Fruit fly (Drosophila melanogaster): ENCODE results near the gene Ptpa.

Gene Ptpa

DNA sequence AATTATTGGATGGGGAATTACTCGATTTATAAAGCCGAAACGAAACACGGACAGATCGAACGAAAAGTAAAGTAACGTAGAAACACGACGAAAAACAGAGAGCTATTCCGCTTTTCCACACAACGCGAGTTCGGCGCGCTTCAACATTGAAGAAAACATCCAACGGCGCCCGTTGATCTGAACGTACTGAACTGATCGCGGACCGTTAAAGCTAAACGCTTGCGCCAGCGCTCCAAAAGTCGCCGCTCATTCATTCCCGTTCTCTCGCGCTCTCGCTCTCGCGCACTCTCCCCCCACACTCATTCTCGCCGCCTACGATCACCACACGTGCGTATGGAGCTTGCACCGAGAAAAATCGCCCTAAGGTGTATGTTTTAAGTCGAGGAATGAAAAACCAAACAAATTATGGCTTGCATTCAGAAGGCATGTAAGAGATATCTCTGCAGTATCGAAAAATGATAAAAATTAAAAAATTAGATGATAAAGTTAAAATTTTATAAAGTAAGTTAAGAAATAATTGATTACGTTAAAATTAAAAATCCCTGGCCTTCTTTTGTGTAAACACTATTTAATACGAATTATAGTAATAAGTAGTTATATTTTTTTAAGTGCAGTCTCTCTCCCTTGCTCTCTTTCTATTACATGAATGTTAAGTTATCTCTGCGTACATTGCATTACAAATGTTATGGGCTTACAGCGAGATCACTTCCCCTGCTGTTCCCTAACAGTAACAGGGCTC, 22.0 kb upstream of the Ptpa start, which contains the start of gene E23 (continued):
- TF ChIP-seq kah (GFP tag; optimal IDR thresholded peaks at IDR 0.05) = peak; percentile 94
- peak; percentile 94 for TF ChIP-seq CG4404 (GFP tag; IDR thresholded peaks at IDR 0.05)
- peak; percentile 96 for TF ChIP-seq CG11247 (GFP tag; IDR thresholded peaks at IDR 0.05)
- TF ChIP-seq CG15073 (GFP tag; optimal IDR thresholded peaks at IDR 0.05) = peak; percentile 83
- peak; percentile 96 for TF ChIP-seq C15 (GFP tag; IDR thresholded peaks at IDR 0.05)
- peak; percentile 97 for TF ChIP-seq CG9932 (GFP tag; IDR thresholded peaks at IDR 0.05)
- TF ChIP-seq Oli (tag; optimal IDR thresholded peaks at IDR 0.05) = peak; percentile 99
- TF ChIP-seq pzg (GFP tag; optimal IDR thresholded peaks at IDR 0.05) = peak; percentile 13
- TF ChIP-seq tin (GFP tag; optimal IDR thresholded peaks at IDR 0.05) = peak; percentile 99
- TF ChIP-seq CG8765 (GFP tag; IDR thresholded peaks at IDR 0.05) = peak; percentile 89
- peak; percentile 93 for TF ChIP-seq CG12744 (GFP tag; optimal IDR thresholded peaks at IDR 0.05)
- peak; percentile 78 for TF ChIP-seq Bgb (GFP tag; IDR thresholded peaks at IDR 0.05; ENCODE audit: partially characterized antibody)
- TF ChIP-seq Gug (GFP tag; IDR thresholded peaks at IDR 0.05) = peak; percentile 97
- TF ChIP-seq corto (GFP tag; optimal IDR thresholded peaks at IDR 0.05) = peak; percentile 77
- peak; percentile 92 for TF ChIP-seq CG6654 (GFP tag; optimal IDR thresholded peaks at IDR 0.05)
- peak; percentile 92 for TF ChIP-seq ftz-f1 (GFP tag; optimal IDR thresholded peaks at IDR 0.05)
- TF ChIP-seq knrl (GFP tag; IDR thresholded peaks at IDR 0.05; ENCODE audit: partially characterized antibody) = no peak; the same call in 2 of the 3 replicates
- no peak for TF ChIP-seq hkb (optimal IDR thresholded peaks at IDR 0.05)
- TF ChIP-seq hkb (GFP tag; IDR thresholded peaks at IDR 0.05) = peak; percentile 99
- TF ChIP-seq sens-2 (GFP tag; IDR thresholded peaks at IDR 0.05) = peak; percentile 94
- TF ChIP-seq h (optimal IDR thresholded peaks at IDR 0.05) = no peak
- peak; percentile 99 for TF ChIP-seq croc (GFP tag; conservative IDR thresholded peaks at IDR 0.05)
- peak; percentile 97 for TF ChIP-seq CG14667 (GFP tag; IDR thresholded peaks at IDR 0.05)
- peak; percentile 98 for TF ChIP-seq trh (GFP tag; optimal IDR thresholded peaks at IDR 0.05)
- TF ChIP-seq Poxn (GFP tag; IDR thresholded peaks at IDR 0.05) = peak; percentile 89
- TF ChIP-seq BEAF-32 (GFP tag; optimal IDR thresholded peaks at IDR 0.05) = peak; percentile 17
- peak; percentile 98 for TF ChIP-seq CG14014 (GFP tag; IDR thresholded peaks at IDR 0.05)
- TF ChIP-seq CG17385 (GFP tag; optimal IDR thresholded peaks at IDR 0.05) = peak; percentile 98
- TF ChIP-seq CG1529 (GFP tag; optimal IDR thresholded peaks at IDR 0.05) = peak; percentile 99
- peak; percentile 99 for TF ChIP-seq CG11695 (GFP tag; IDR thresholded peaks at IDR 0.05)
- peak; percentile 83 for TF ChIP-seq CG7271 (tag; optimal IDR thresholded peaks at IDR 0.05)
- no peak; the same call in 2 of the 3 replicates for TF ChIP-seq zen2 (GFP tag; IDR thresholded peaks at IDR 0.05; ENCODE audit: partially characterized antibody)
- no peak for TF ChIP-seq br (optimal IDR thresholded peaks at IDR 0.05)
- TF ChIP-seq nerfin-1 (tag; optimal IDR thresholded peaks at IDR 0.05) = peak; percentile 98
- peak; percentile 97 for TF ChIP-seq ro (GFP tag; IDR thresholded peaks at IDR 0.05)
- peak; percentile 98 for TF ChIP-seq D19A (tag; optimal IDR thresholded peaks at IDR 0.05)
- peak; percentile 92 for TF ChIP-seq CG8089 (GFP tag; optimal IDR thresholded peaks at IDR 0.05)
- no peak for TF ChIP-seq CG8478 (optimal IDR thresholded peaks at IDR 0.05)
- peak; percentile 97 for TF ChIP-seq Jarid2 (GFP tag; optimal IDR thresholded peaks at IDR 0.05)
- peak; percentile 99 for TF ChIP-seq CG13424 (tag; optimal IDR thresholded peaks at IDR 0.05)
- TF ChIP-seq Pdp1 (GFP tag; optimal IDR thresholded peaks at IDR 0.05) = peak; percentile 93 to 96
- peak; percentile 97 for TF ChIP-seq ranshi (GFP tag; IDR thresholded peaks at IDR 0.05)
- TF ChIP-seq kay (GFP tag; optimal IDR thresholded peaks at IDR 0.05) = peak; percentile 97
- peak; percentile 95 for TF ChIP-seq Optix (GFP tag; IDR thresholded peaks at IDR 0.05)
- TF ChIP-seq fu2 (GFP tag; optimal IDR thresholded peaks at IDR 0.05) = peak; percentile 94
- TF ChIP-seq CG3065 (GFP tag; optimal IDR thresholded peaks at IDR 0.05) = peak; percentile 96
- no peak for TF ChIP-seq gfzf (GFP tag; optimal IDR thresholded peaks at IDR 0.05)
- TF ChIP-seq lola (GFP tag; optimal IDR thresholded peaks at IDR 0.05) = peak in 1 of 3 experiments; percentile 100
- peak; percentile 98 for TF ChIP-seq twi (tag; optimal IDR thresholded peaks at IDR 0.05)
- peak; percentile 100 for TF ChIP-seq CG18262 (tag; optimal IDR thresholded peaks at IDR 0.05)
- peak; percentile 98 for TF ChIP-seq Med (GFP tag)
